Fruit fly (Drosophila melanogaster): ENCODE measurements around the gene CG13949.

Gene CG13949

dm6 chr2L:847189-847987 lies 7.7 kb upstream of the CG13949 start:
- peak; percentile 42 for TF ChIP-seq CG9948 (tag; optimal IDR thresholded peaks at IDR 0.05)
- TF ChIP-seq CG17806 (tag; optimal IDR thresholded peaks at IDR 0.05), result peak; percentile 34
- TF ChIP-seq CG4496 (GFP tag; IDR thresholded peaks at IDR 0.05), result peak; percentile 38; the same call in 2 of the 3 replicates
- no peak for TF ChIP-seq D1 (tag; optimal IDR thresholded peaks at IDR 0.05)
- TF ChIP-seq gl (tag; optimal IDR thresholded peaks at IDR 0.05), result no peak
- no peak for TF ChIP-seq CG34367 (tag; optimal IDR thresholded peaks at IDR 0.05)
- peak; percentile 28 for TF ChIP-seq Snoo (tag; optimal IDR thresholded peaks at IDR 0.05)
- no peak for TF ChIP-seq CG32121 (GFP tag; IDR thresholded peaks at IDR 0.05)
- TF ChIP-seq CG12605 (GFP tag; IDR thresholded peaks at IDR 0.05), result peak; percentile 53; the same call in 1 of the 2 replicates
- no peak for TF ChIP-seq EcR (GFP tag; optimal IDR thresholded peaks at IDR 0.05)
- peak; percentile 67 for TF ChIP-seq CG8301 (tag; optimal IDR thresholded peaks at IDR 0.05)
- peak; percentile 41 for TF ChIP-seq Pif1A (GFP tag; optimal IDR thresholded peaks at IDR 0.05)
- peak; percentile 83 for TF ChIP-seq CG14655 (GFP tag; optimal IDR thresholded peaks at IDR 0.05)
- no peak for TF ChIP-seq fd96Ca (GFP tag; IDR thresholded peaks at IDR 0.05)
- no peak for TF ChIP-seq rn (GFP tag; IDR thresholded peaks at IDR 0.05)
- TF ChIP-seq CG8159 (tag; optimal IDR thresholded peaks at IDR 0.05), result peak; percentile 49
- TF ChIP-seq CG10348 (GFP tag; IDR thresholded peaks at IDR 0.05), result no peak
- peak; percentile 40 for TF ChIP-seq Pif1B (GFP tag; optimal IDR thresholded peaks at IDR 0.05)
- TF ChIP-seq CG15710 (tag; optimal IDR thresholded peaks at IDR 0.05), result peak; percentile 45
- no peak for TF ChIP-seq CG13204 (GFP tag; optimal IDR thresholded peaks at IDR 0.05)
- no peak; the same call in 1 of the 2 replicates for TF ChIP-seq Ets98B (GFP tag; IDR thresholded peaks at IDR 0.05)

dm6 chr2L:847988-848622 lies 7.0 kb upstream of the CG13949 start:
- TF ChIP-seq CG13204 (GFP tag; optimal IDR thresholded peaks at IDR 0.05) (peak; percentile 90), CG34367 (tag; optimal IDR thresholded peaks at IDR 0.05) (peak; percentile 54), Snoo (tag; optimal IDR thresholded peaks at IDR 0.05) (peak; percentile 80), CG15710 (tag; optimal IDR thresholded peaks at IDR 0.05) (peak; percentile 61), fd96Ca (GFP tag; IDR thresholded peaks at IDR 0.05) (peak; percentile 46; the same call in 1 of the 3 replicates), CG32121 (GFP tag; IDR thresholded peaks at IDR 0.05) (no peak; the same call in 1 of the 2 replicates), Pif1A (GFP tag; optimal IDR thresholded peaks at IDR 0.05) (peak; percentile 79), CG12605 (GFP tag; IDR thresholded peaks at IDR 0.05) (peak; percentile 42), rn (GFP tag; IDR thresholded peaks at IDR 0.05) (0 out of 2 replicates have a peak, but pooled peaks have one; percentile 27), gl (tag; optimal IDR thresholded peaks at IDR 0.05) (peak; percentile 78), Pif1B (GFP tag; optimal IDR thresholded peaks at IDR 0.05) (peak; percentile 75), CG9948 (tag; optimal IDR thresholded peaks at IDR 0.05) (peak; percentile 63), EcR (GFP tag; optimal IDR thresholded peaks at IDR 0.05) (peak; percentile 80), CG17806 (tag; optimal IDR thresholded peaks at IDR 0.05) (peak; percentile 71), Ets98B (GFP tag; IDR thresholded peaks at IDR 0.05) (peak; percentile 51), CG8159 (tag; optimal IDR thresholded peaks at IDR 0.05) (peak; percentile 72), CG14655 (GFP tag; optimal IDR thresholded peaks at IDR 0.05) (peak; percentile 78), CG10348 (GFP tag; IDR thresholded peaks at IDR 0.05) (no peak), CG4496 (GFP tag; IDR thresholded peaks at IDR 0.05) (peak; percentile 77), CG8301 (tag; optimal IDR thresholded peaks at IDR 0.05) (peak; percentile 55), D1 (tag; optimal IDR thresholded peaks at IDR 0.05) (no peak)

DNA sequence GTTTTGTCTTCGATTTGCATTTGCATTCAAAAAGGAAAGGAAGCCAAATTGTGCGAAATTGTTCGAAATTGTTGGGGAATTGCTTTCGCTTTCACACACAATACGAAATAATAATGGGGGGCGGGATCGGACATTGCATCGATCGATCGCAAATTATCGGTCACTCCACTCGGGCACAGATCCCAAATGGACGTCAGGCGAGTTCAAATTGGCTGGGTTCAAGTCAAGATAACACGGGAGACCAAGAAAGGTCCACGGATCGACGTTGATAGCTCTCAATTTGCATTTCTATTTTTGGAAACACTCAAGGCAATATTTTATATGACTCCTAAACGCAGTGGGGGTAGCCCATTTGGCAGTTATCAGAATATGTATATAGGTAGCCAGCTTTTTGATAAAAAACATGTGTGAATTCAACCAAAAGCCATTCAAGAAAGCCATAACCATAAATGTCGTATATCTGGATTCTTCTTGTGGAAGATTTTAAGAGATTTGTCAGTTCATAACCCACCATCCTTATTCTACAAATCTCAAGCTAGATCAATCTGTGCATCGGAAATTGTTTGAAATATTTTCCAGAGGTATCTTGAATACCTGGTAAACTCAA lies 5.9 kb upstream of the CG13949 start:
- TF ChIP-seq CG8159 (tag; optimal IDR thresholded peaks at IDR 0.05), result no peak
- TF ChIP-seq EcR (GFP tag; optimal IDR thresholded peaks at IDR 0.05), result peak; percentile 43
- TF ChIP-seq fd96Ca (GFP tag; IDR thresholded peaks at IDR 0.05), result no peak

DNA sequence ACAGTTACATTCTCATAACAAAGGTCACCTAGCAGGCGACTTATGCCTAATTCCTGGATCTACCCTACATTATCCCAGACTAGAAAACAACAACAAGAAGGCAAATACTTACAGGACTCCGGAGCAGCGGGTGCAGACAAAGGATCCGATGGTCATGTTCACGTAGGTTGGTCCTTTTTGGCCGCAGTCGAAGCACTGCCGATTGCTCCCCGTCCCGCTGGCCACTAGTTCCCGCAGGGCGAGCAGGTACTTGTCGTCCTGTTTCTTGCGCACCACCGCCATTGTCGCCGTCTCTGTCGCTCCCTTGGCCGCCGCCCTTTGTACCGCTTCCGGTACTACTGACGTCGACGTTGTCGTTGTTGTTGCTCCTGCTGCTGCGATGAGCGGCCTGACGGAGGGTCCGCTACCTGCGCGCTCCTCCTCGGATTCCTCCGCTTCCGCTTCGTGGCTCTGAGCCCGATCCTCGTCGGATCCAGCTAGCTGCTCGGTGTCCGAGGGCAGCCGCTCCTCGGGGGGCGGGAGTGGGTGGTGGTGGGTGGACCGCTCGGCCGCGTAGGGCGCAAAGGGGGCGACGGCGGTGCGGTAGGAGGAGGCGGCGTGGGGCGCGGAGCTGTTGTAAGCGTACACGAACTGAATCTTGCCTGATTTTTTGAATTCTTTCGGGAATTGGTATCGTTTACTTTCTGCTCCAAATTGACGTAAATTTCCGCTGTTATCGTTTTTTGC lies 5.2 kb upstream of the CG13949 start:
- TF ChIP-seq CG17806 (tag; optimal IDR thresholded peaks at IDR 0.05), result no peak
- TF ChIP-seq CG13204 (GFP tag; optimal IDR thresholded peaks at IDR 0.05), result peak; percentile 68

- TF ChIP-seq fd96Ca (GFP tag; IDR thresholded peaks at IDR 0.05) (no peak; the same call in 2 of the 3 replicates), CG8159 (tag; optimal IDR thresholded peaks at IDR 0.05) (peak; percentile 7), CG9948 (tag; optimal IDR thresholded peaks at IDR 0.05) (no peak), gl (tag; optimal IDR thresholded peaks at IDR 0.05) (peak; percentile 13), Pif1A (GFP tag; optimal IDR thresholded peaks at IDR 0.05) (no peak), CG4496 (GFP tag; IDR thresholded peaks at IDR 0.05) (peak; percentile 74), EcR (GFP tag; optimal IDR thresholded peaks at IDR 0.05) (peak; percentile 53), CG13204 (GFP tag; optimal IDR thresholded peaks at IDR 0.05) (peak; percentile 48), Ets98B (GFP tag; IDR thresholded peaks at IDR 0.05) (peak; percentile 64; the same call in 1 of the 2 replicates), CG17806 (tag; optimal IDR thresholded peaks at IDR 0.05) (no peak), CG8301 (tag; optimal IDR thresholded peaks at IDR 0.05) (no peak), CG12605 (GFP tag; IDR thresholded peaks at IDR 0.05) (peak; percentile 77), CG10348 (GFP tag; IDR thresholded peaks at IDR 0.05) (no peak), Snoo (tag; optimal IDR thresholded peaks at IDR 0.05) (peak; percentile 14), CG32121 (GFP tag; IDR thresholded peaks at IDR 0.05) (peak; percentile 16; the same call in 1 of the 2 replicates), CG15710 (tag; optimal IDR thresholded peaks at IDR 0.05) (peak; percentile 7)
Observed at dm6 chr2L:850727-851257, 4.3 kb upstream of the CG13949 start, which contains the start of gene drongo. Gene drongo, minus strand, starts transcription at chr2L:851071.

Data from whole organism, pupa.